Fruit fly (Drosophila melanogaster) whole organism, embryonic: ENCODE measurements around the gene Dic4.

ENCODE experiments used
- CG10959 ChIP-seq: fragments of 200-800 bp; sonication (Bioruptor generic); IDR thresholded peaks from 2 replicates; pipeline ENCODE4 v1.3.6; 2022; ENCODE audit warnings: missing biosample characterization, missing genetic modification characterization
- CG11723 ChIP-seq: fragments of 200-800 bp; sonication (Bioruptor generic); optimal IDR thresholded peaks from 2 replicates; lab custom pipeline; 2017; ENCODE audit warnings: missing biosample characterization, mild to moderate bottlenecking, missing genetic modification characterization
- CG12104 ChIP-seq: fragments of 200-800 bp; sonication (Bioruptor generic); optimal IDR thresholded peaks from 3 replicates; lab custom pipeline; 2016; ENCODE audit warnings: missing biosample characterization, missing genetic modification characterization
- CG16813 ChIP-seq: fragments of 200-800 bp; sonication (Bioruptor generic); IDR thresholded peaks from 3 replicates; pipeline ENCODE4 v1.3.6; 2022; ENCODE audit warnings: missing biosample characterization, missing genetic modification characterization; ENCODE audit not compliant: partially characterized antibody
- CG17829 ChIP-seq: fragments of 200-800 bp; optimal IDR thresholded peaks from 2 replicates; lab custom pipeline; 2019; ENCODE audit warnings: missing biosample characterization, mild to moderate bottlenecking, missing genetic modification characterization, moderate library complexity
- CG31365 ChIP-seq: fragments of 200-800 bp; sonication (Bioruptor generic); optimal IDR thresholded peaks from 2 replicates; lab custom pipeline; 2018; ENCODE audit warnings: missing biosample characterization, mild to moderate bottlenecking, missing genetic modification characterization
- CG3163 ChIP-seq: fragments of 200-800 bp; sonication (Bioruptor generic); optimal IDR thresholded peaks from 3 replicates; lab custom pipeline; 2016; ENCODE audit warnings: missing biosample characterization, missing genetic modification characterization
- CG32772 ChIP-seq: fragments of 200-800 bp; sonication (Bioruptor generic); IDR thresholded peaks from 2 replicates; pipeline ENCODE4 v1.3.6; 2022; ENCODE audit warnings: missing biosample characterization, missing genetic modification characterization
- CG3995 ChIP-seq: fragments of 200-800 bp; sonication (Bioruptor generic); optimal IDR thresholded peaks from 3 replicates; lab custom pipeline; 2016; ENCODE audit warnings: missing biosample characterization, missing genetic modification characterization
- CG4282 ChIP-seq: fragments of 200-800 bp; sonication (Bioruptor generic); optimal IDR thresholded peaks from 2 replicates; lab custom pipeline; 2016; ENCODE audit warnings: missing biosample characterization, missing genetic modification characterization
- CG4328 ChIP-seq: fragments of 200-800 bp; sonication (Bioruptor generic); optimal IDR thresholded peaks from 3 replicates; lab custom pipeline; 2017; ENCODE audit warnings: missing biosample characterization, missing genetic modification reagents, missing genetic modification characterization
- CG43689 ChIP-seq: fragments of 200-800 bp; sonication (Bioruptor generic); IDR thresholded peaks from 2 replicates; pipeline ENCODE4 v1.3.6; 2022; ENCODE audit warnings: missing biosample characterization, missing genetic modification characterization
- CG4707 ChIP-seq: fragments of 200-800 bp; sonication (Bioruptor generic); optimal IDR thresholded peaks from 2 replicates; lab custom pipeline; 2018; ENCODE audit warnings: missing biosample characterization, mild to moderate bottlenecking, missing genetic modification characterization, moderate library complexity
- CG4820 ChIP-seq: fragments of 200-800 bp; sonication (Bioruptor generic); optimal IDR thresholded peaks from 3 replicates; lab custom pipeline; 2016; ENCODE audit warnings: missing biosample characterization, missing genetic modification characterization
- CG5245 ChIP-seq: fragments of 200-800 bp; sonication (Bioruptor generic); optimal IDR thresholded peaks from 3 replicates; lab custom pipeline; 2016; ENCODE audit warnings: missing biosample characterization, missing genetic modification characterization
- CG6175 ChIP-seq: fragments of 200-800 bp; sonication (Bioruptor generic); IDR thresholded peaks from 3 replicates; pipeline ENCODE4 v1.3.6; 2022; ENCODE audit warnings: missing biosample characterization, missing genetic modification characterization
- CG6254 ChIP-seq: fragments of 200-800 bp; sonication (Bioruptor generic); optimal IDR thresholded peaks from 3 replicates; lab custom pipeline; 2017; ENCODE audit warnings: mild to moderate bottlenecking, missing biosample characterization, missing genetic modification reagents, missing genetic modification characterization
- CG8290 ChIP-seq, 3 experiments: fragments of 200-800 bp; sonication (Bioruptor generic); optimal IDR thresholded peaks; 2 replicates each; lab custom pipeline; 2016 to 2019; ENCODE audit warnings: missing biosample characterization in 3 of 3, missing genetic modification characterization in 3 of 3, mild to moderate bottlenecking in 2 of 3, moderate library complexity in 1 of 3
- CG9437 ChIP-seq: fragments of 200-800 bp; sonication (Bioruptor generic); optimal IDR thresholded peaks from 2 replicates; lab custom pipeline; 2018; ENCODE audit warnings: missing biosample characterization, mild to moderate bottlenecking, missing genetic modification characterization
- CG9932 ChIP-seq: fragments of 200-800 bp; sonication (Bioruptor generic); IDR thresholded peaks from 2 replicates; pipeline ENCODE4 v1.3.6; 2022; ENCODE audit warnings: missing biosample characterization, missing genetic modification characterization
- D ChIP-seq, 2 experiments: fragments of 200-800 bp in 1 of 2; fragments of >200 bp in 1 of 2; sonication (Bioruptor generic) in 1 of 2; optimal IDR thresholded peaks; 2 replicates in 1 of 2; 3 replicates in 1 of 2; lab custom pipeline; 2017; ENCODE audit warnings: mild to moderate bottlenecking in 1 of 2, missing biosample characterization in 1 of 2, missing genetic modification characterization in 1 of 2, missing genetic modification reagents in 1 of 2
- E2f2 ChIP-seq: fragments of 200-800 bp; sonication (Bioruptor generic); IDR thresholded peaks from 2 replicates; pipeline ENCODE4 v1.3.6; 2022; ENCODE audit warnings: missing biosample characterization, missing genetic modification characterization
- Eip74EF ChIP-seq, 2 experiments: fragments of 200-800 bp in 1 of 2; fragments of >200 bp in 1 of 2; sonication (Bioruptor generic) in 1 of 2; optimal IDR thresholded peaks; 2 replicates each; lab custom pipeline; 2017 to 2019; ENCODE audit warnings: missing biosample characterization in 2 of 2, missing genetic modification characterization in 2 of 2, mild to moderate bottlenecking in 1 of 2, moderate library complexity in 1 of 2
- Fer1 ChIP-seq: fragments of 200-800 bp; sonication (Bioruptor generic); optimal IDR thresholded peaks from 2 replicates; lab custom pipeline; 2017; ENCODE audit warnings: missing biosample characterization, mild to moderate bottlenecking, missing genetic modification characterization
- HLH3B ChIP-seq: fragments of 200-800 bp; sonication (Bioruptor generic); IDR thresholded peaks from 2 replicates; pipeline ENCODE4 v1.3.6; 2022; ENCODE audit warnings: missing biosample characterization, missing genetic modification characterization
- Med ChIP-seq: fragments of 200-800 bp; sonication (Bioruptor generic); peaks from one replicate; lab custom pipeline; 2016; ENCODE audit warnings: missing biosample characterization, missing genetic modification characterization, mild to moderate bottlenecking, inconsistent platforms, moderate library complexity
- Myb ChIP-seq: fragments of 200-800 bp; sonication (Bioruptor generic); optimal IDR thresholded peaks from 2 replicates; lab custom pipeline; 2016; ENCODE audit warnings: missing biosample characterization, missing genetic modification characterization
- NK7.1 ChIP-seq: fragments of 200-800 bp; sonication (Bioruptor generic); optimal IDR thresholded peaks from 3 replicates; lab custom pipeline; 2016; ENCODE audit warnings: missing biosample characterization, missing genetic modification characterization
- Pdp1 ChIP-seq, 2 experiments: fragments of 200-800 bp; sonication (Bioruptor generic); optimal IDR thresholded peaks; 3 replicates each; lab custom pipeline; 2016; ENCODE audit warnings: missing biosample characterization in 2 of 2, missing genetic modification characterization in 2 of 2, mild to moderate bottlenecking in 1 of 2, moderate library complexity in 1 of 2
- Trl ChIP-seq, 3 experiments: fragments of >200 bp in 2 of 3; fragments of 200-800 bp in 1 of 3; sonication (Bioruptor generic) in 1 of 3; optimal IDR thresholded peaks; 2 replicates in 1 of 3; 3 replicates in 2 of 3; lab custom pipeline; 2016 to 2017; ENCODE audit warnings: missing biosample characterization in 1 of 3, missing genetic modification characterization in 1 of 3
- ab ChIP-seq: fragments of 200-800 bp; sonication (Bioruptor generic); optimal IDR thresholded peaks from 2 replicates; lab custom pipeline; 2016; ENCODE audit warnings: missing biosample characterization, missing genetic modification characterization
- aop ChIP-seq: fragments of 200-800 bp; sonication (Bioruptor generic); IDR thresholded peaks from 2 replicates; pipeline ENCODE4 v1.3.6; 2022; ENCODE audit warnings: missing biosample characterization, missing genetic modification characterization
- ash1 ChIP-seq: fragments of 200-800 bp; sonication (Bioruptor generic); optimal IDR thresholded peaks from 2 replicates; lab custom pipeline; 2018; ENCODE audit warnings: missing biosample characterization, mild to moderate bottlenecking, missing genetic modification characterization
- bigmax ChIP-seq: fragments of 200-800 bp; sonication (Bioruptor generic); optimal IDR thresholded peaks from 2 replicates; lab custom pipeline; 2018; ENCODE audit warnings: missing biosample characterization, mild to moderate bottlenecking, missing genetic modification characterization
- dm ChIP-seq: fragments of 200-800 bp; sonication (Bioruptor generic); optimal IDR thresholded peaks from 3 replicates; lab custom pipeline; 2016; ENCODE audit warnings: missing biosample characterization, missing genetic modification characterization
- dysf ChIP-seq: fragments of 200-800 bp; sonication (Bioruptor generic); IDR thresholded peaks from 3 replicates; pipeline ENCODE4 v1.3.6; 2022; ENCODE audit warnings: missing biosample characterization, missing genetic modification characterization
- gfzf ChIP-seq: fragments of 200-800 bp; sonication (Bioruptor generic); optimal IDR thresholded peaks from 2 replicates; lab custom pipeline; 2016; ENCODE audit warnings: missing biosample characterization, mild to moderate bottlenecking, missing genetic modification characterization, moderate library complexity
- knrl ChIP-seq: fragments of 200-800 bp; sonication (Bioruptor generic); IDR thresholded peaks from 3 replicates; pipeline ENCODE4 v1.3.6; 2022; ENCODE audit warnings: missing biosample characterization, missing genetic modification characterization; ENCODE audit not compliant: partially characterized antibody
- mirr ChIP-seq: fragments of 200-800 bp; sonication (Bioruptor generic); optimal IDR thresholded peaks from 3 replicates; lab custom pipeline; 2018; ENCODE audit warnings: missing biosample characterization, mild to moderate bottlenecking, missing genetic modification characterization
- nau ChIP-seq: fragments of 200-800 bp; sonication (Bioruptor generic); optimal IDR thresholded peaks from 3 replicates; lab custom pipeline; 2017; ENCODE audit warnings: missing biosample characterization, mild to moderate bottlenecking, missing genetic modification characterization, missing genetic modification reagents
- nerfin-1 ChIP-seq: fragments of 200-800 bp; sonication (Bioruptor generic); optimal IDR thresholded peaks from 3 replicates; lab custom pipeline; 2019; ENCODE audit warnings: missing biosample characterization, mild to moderate bottlenecking, missing genetic modification characterization, moderate library complexity
- nerfin-2 ChIP-seq: fragments of 200-800 bp; sonication (Bioruptor generic); IDR thresholded peaks from 2 replicates; pipeline ENCODE4 v1.3.6; 2022; ENCODE audit warnings: missing biosample characterization, missing genetic modification characterization; ENCODE audit not compliant: partially characterized antibody
- psq ChIP-seq: fragments of 200-800 bp; sonication (Bioruptor generic); optimal IDR thresholded peaks from 2 replicates; lab custom pipeline; 2017; ENCODE audit warnings: missing biosample characterization, missing genetic modification characterization
- run ChIP-seq: fragments of 200-800 bp; sonication (Bioruptor generic); optimal IDR thresholded peaks from 3 replicates; lab custom pipeline; 2018; ENCODE audit warnings: missing biosample characterization, mild to moderate bottlenecking, missing genetic modification characterization
- sd ChIP-seq: fragments of 200-800 bp; sonication (Bioruptor generic); optimal IDR thresholded peaks from 3 replicates; lab custom pipeline; 2018; ENCODE audit warnings: missing biosample characterization, mild to moderate bottlenecking, missing genetic modification characterization, moderate library complexity
- so ChIP-seq: fragments of 200-800 bp; sonication (Bioruptor generic); IDR thresholded peaks from 3 replicates; pipeline ENCODE4 v1.3.6; 2022; ENCODE audit warnings: missing biosample characterization, missing genetic modification characterization
- tin ChIP-seq: fragments of 200-800 bp; sonication (Bioruptor generic); optimal IDR thresholded peaks from 3 replicates; lab custom pipeline; 2016; ENCODE audit warnings: missing biosample characterization, missing genetic modification characterization
- vvl ChIP-seq: fragments of 200-800 bp; sonication (Bioruptor generic); IDR thresholded peaks from 2 replicates; pipeline ENCODE4 v1.3.6; 2022; ENCODE audit warnings: missing biosample characterization, missing genetic modification characterization

The Dic4 gene

DNA sequence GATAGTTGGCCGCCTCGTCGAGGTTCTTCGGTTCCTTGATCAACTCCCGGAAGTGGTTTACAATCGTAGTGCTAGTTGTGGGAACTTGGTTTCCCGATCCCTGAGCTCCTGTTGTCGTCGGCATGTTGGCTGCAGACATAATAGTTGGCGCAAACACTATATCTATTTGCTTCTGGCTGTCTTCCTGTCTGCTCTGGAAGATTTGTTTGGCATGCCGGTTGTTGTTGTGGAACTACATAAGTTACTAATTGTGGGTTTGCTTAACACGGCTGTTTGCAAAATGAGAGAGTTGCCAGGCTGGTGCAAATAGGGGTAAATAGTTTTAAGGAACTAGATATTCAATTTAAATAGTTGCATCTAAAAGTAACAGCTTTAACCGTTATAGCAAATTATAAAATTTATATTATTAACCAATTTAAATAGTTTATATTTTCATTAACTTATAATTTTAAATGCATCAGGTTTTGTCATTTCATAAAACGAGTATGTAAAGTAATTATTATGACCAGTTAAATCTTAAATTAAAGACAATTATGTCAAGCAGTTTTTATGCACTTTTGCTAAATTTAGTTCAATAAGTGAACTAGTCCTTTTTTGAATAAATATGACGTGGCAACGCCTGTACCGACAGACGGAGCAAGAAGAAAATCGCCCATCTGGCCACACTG is 16.5 kb downstream of the Dic4 start, which contains the start of the genes Sgf11 and CG32202 (continued):
- 0 out of 2 replicates have a peak, but pooled peaks have one; percentile 21 for TF ChIP-seq CG10959 (GFP tag; lab: Robert Waterston, UW)
- peak; percentile 18 for TF ChIP-seq run (tag; lab: Kevin White, UChicago)
- TF ChIP-seq Pdp1 (GFP tag; optimal IDR thresholded peaks at IDR 0.05; lab: Kevin White, UChicago) = peak in 1 of 2 experiments; percentile 35
- no peak; the same call in none of the 2 replicates for TF ChIP-seq vvl
- no peak for TF ChIP-seq CG6175 (GFP tag; lab: Robert Waterston, UW)
- TF ChIP-seq CG8290 (GFP tag; optimal IDR thresholded peaks at IDR 0.05; lab: Kevin White, UChicago) = peak; percentile 1
- no peak for TF ChIP-seq CG8290 (tag; optimal IDR thresholded peaks at IDR 0.05; lab: Kevin White, UChicago)
- no peak for TF ChIP-seq CG31365 (tag; lab: Kevin White, UChicago)
- TF ChIP-seq Myb (GFP tag; lab: Kevin White, UChicago) = peak; percentile 24
- no peak for TF ChIP-seq dm (GFP tag; lab: Kevin White, UChicago)
- TF ChIP-seq NK7.1 = no peak
- TF ChIP-seq nau (GFP tag; lab: Kevin White, UChicago) = no peak
- TF ChIP-seq CG4707 (GFP tag; lab: Kevin White, UChicago) = no peak
- peak; percentile 23 for TF ChIP-seq CG11723 (GFP tag; lab: Kevin White, UChicago)
- peak; percentile 7 for TF ChIP-seq CG4820 (GFP tag; lab: Kevin White, UChicago)
- TF ChIP-seq CG9932 (GFP tag; lab: Robert Waterston, UW) = peak; percentile 56
- no peak for TF ChIP-seq ab
- peak; percentile 33; the same call in 2 of the 3 replicates for TF ChIP-seq knrl (GFP tag; lab: Robert Waterston, UW)
- peak; percentile 62 for TF ChIP-seq CG32772
- TF ChIP-seq nerfin-1 (tag; lab: Kevin White, UChicago) = peak; percentile 56
- no peak for TF ChIP-seq bigmax (GFP tag; lab: Kevin White, UChicago)
- peak; percentile 25 for TF ChIP-seq Fer1 (GFP tag; lab: Kevin White, UChicago)
- TF ChIP-seq Med (GFP tag; lab: Kevin White, UChicago) = peak; percentile 71
- peak; percentile 70 for TF ChIP-seq CG17829 (tag; lab: Kevin White, UChicago)
- TF ChIP-seq psq = peak; percentile 40
- peak; percentile 68 for TF ChIP-seq gfzf
- TF ChIP-seq so = no peak
- TF ChIP-seq CG43689 (GFP tag; lab: Robert Waterston, UW) = no peak
- no peak for TF ChIP-seq E2f2 (GFP tag; lab: Robert Waterston, UW)
- peak; percentile 46 for TF ChIP-seq CG12104 (GFP tag; lab: Kevin White, UChicago)
- TF ChIP-seq CG5245 (GFP tag; lab: Kevin White, UChicago) = peak; percentile 7
- peak; percentile 70 for TF ChIP-seq CG3995 (GFP tag; lab: Kevin White, UChicago)
- TF ChIP-seq CG9437 (GFP tag; lab: Kevin White, UChicago) = peak; percentile 76
- peak; percentile 49; the same call in 1 of the 3 replicates for TF ChIP-seq dysf (GFP tag; lab: Robert Waterston, UW)
- no peak for TF ChIP-seq nerfin-2 (GFP tag; lab: Robert Waterston, UW)
- no peak for TF ChIP-seq D (optimal IDR thresholded peaks at IDR 0.05; lab: Kevin White, UChicago)
- TF ChIP-seq D (GFP tag; optimal IDR thresholded peaks at IDR 0.05; lab: Kevin White, UChicago) = peak; percentile 22
- no peak for TF ChIP-seq Trl (optimal IDR thresholded peaks at IDR 0.05; lab: Kevin White, UChicago)
- no peak for TF ChIP-seq Trl (GFP tag; optimal IDR thresholded peaks at IDR 0.05; lab: Kevin White, UChicago)
- no peak for TF ChIP-seq CG6254 (GFP tag; lab: Kevin White, UChicago)
- no peak for TF ChIP-seq ash1 (GFP tag; lab: Kevin White, UChicago)
- TF ChIP-seq HLH3B = no peak
- TF ChIP-seq sd = no peak
- TF ChIP-seq mirr (GFP tag; lab: Kevin White, UChicago) = no peak
- peak; percentile 34 for TF ChIP-seq tin (GFP tag; lab: Kevin White, UChicago)
- no peak for TF ChIP-seq CG4282 (GFP tag; lab: Kevin White, UChicago)
- TF ChIP-seq CG16813 (GFP tag; lab: Robert Waterston, UW) = no peak
- no peak for TF ChIP-seq aop (GFP tag; lab: Robert Waterston, UW)
- peak in 1 of 2 experiments; percentile 26 for TF ChIP-seq Eip74EF (GFP tag; optimal IDR thresholded peaks at IDR 0.05; lab: Kevin White, UChicago)
- no peak for TF ChIP-seq CG3163
- peak; percentile 13 for TF ChIP-seq CG4328 (GFP tag; lab: Kevin White, UChicago)
